Worm (Caenorhabditis elegans): ENCODE data around the gene nsph-1.1.

- no peak for TF ChIP-seq dao-5 (tag; optimal IDR thresholded peaks at IDR 0.05)
- no peak for TF ChIP-seq him-1 (tag; optimal IDR thresholded peaks at IDR 0.05)
Observed at ce11 chrII:8813659-8814058, 47.1 kb downstream of the nsph-1.1 start.

Measured in whole organism, L4/young adult.